Fruit fly (Drosophila melanogaster) Kc167 (cell line): Measurements from ENCODE around the gene ArfGAP1.

Experiments used
- Myc ChIP-seq: fragments of >200 bp; optimal IDR thresholded peaks from 2 replicates; lab custom pipeline; 2017; ENCODE audit warnings: missing external identifiers
- Sin3A ChIP-seq: fragments of >200 bp; optimal IDR thresholded peaks from 2 replicates; lab custom pipeline; 2018; ENCODE audit warnings: missing external identifiers
- h ChIP-seq: fragments of >200 bp; optimal IDR thresholded peaks from 3 replicates; lab custom pipeline; 2018; ENCODE audit warnings: missing external identifiers
- insv ChIP-seq: fragments of >200 bp; optimal IDR thresholded peaks from 3 replicates; lab custom pipeline; 2018; ENCODE audit warnings: missing external identifiers
- psq ChIP-seq: fragments of >200 bp; optimal IDR thresholded peaks from 2 replicates; lab custom pipeline; 2017; ENCODE audit warnings: missing external identifiers
- ttk ChIP-seq: sonication (Bioruptor generic); optimal IDR thresholded peaks from 2 replicates; lab custom pipeline; 2017; ENCODE audit warnings: missing external identifiers

DNA sequence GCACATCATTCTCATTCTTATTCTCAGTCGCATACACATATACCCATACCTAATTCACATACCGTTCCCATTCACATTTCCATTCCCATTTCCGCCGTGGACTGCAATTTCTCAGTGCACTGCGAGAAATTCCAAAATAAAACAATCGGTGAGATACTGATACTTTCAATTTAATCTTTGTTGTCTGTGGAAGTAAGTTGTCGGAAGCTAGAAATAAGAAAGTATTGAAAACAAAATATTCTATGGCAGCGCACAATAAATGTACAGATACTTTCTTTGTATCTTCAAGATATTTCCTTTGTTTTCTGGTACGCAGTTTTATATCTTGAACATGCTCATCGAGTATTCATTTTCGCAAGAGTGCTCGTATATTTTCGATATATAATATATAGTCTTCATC, 29.5 kb downstream of the ArfGAP1 start:
- TF ChIP-seq ttk (lab: Kevin White, UChicago) (no peak), Sin3A (no peak), h (lab: Kevin White, UChicago) (no peak), psq (no peak), Myc (no peak), insv (no peak)
